Worm (Caenorhabditis elegans): ENCODE results near the gene zmp-6.
A peak's percentile ranks its signal among the peaks of the same experiment; 100 is the strongest.

- TF ChIP-seq ama-1 (optimal IDR thresholded peaks at IDR 0.05) (no peak), zag-1 (tag; optimal IDR thresholded peaks at IDR 0.05) (no peak), egl-27 (tag; optimal IDR thresholded peaks at IDR 0.05) (peak; percentile 88), lsy-2 (tag; optimal IDR thresholded peaks at IDR 0.05) (peak in 1 of 2 experiments; percentile 37), mdl-1 (tag; optimal IDR thresholded peaks at IDR 0.05) (no peak), aly-2 (tag; optimal IDR thresholded peaks at IDR 0.05) (no peak), alr-1 (tag; optimal IDR thresholded peaks at IDR 0.05) (no peak), ztf-11 (tag; optimal IDR thresholded peaks at IDR 0.05) (no peak), nhr-237 (tag; optimal IDR thresholded peaks at IDR 0.05) (no peak)
These were observed 46.0 kb downstream of the zmp-6 start, which contains the start of gene dpy-31 for ce11 chrIII:7201378-7202256.
